Worm (Caenorhabditis elegans) whole organism, L4 larva: ENCODE results near the gene Y57A10A.4.

Source experiments
- F37D6.2 ChIP-seq: sonication (generic microtip); optimal IDR thresholded peaks from 2 replicates; lab custom pipeline; 2016; ENCODE audit warnings: mild to moderate bottlenecking, missing genetic modification characterization, missing compliant biosample characterization
- R02D3.7 ChIP-seq: fragments of 150-350 bp; sonication (generic microtip); optimal IDR thresholded peaks from 3 replicates; lab custom pipeline; 2014; ENCODE audit warnings: missing biosample characterization, missing genetic modification characterization
- T20F7.1 ChIP-seq: fragments of 200-800 bp; sonication (Bioruptor generic); optimal IDR thresholded peaks from 2 replicates; lab custom pipeline; 2018; ENCODE audit warnings: mild to moderate bottlenecking, missing genetic modification characterization, missing compliant biosample characterization
- arid-1 ChIP-seq: fragments of 200-800 bp; sonication (Bioruptor generic); conservative IDR thresholded peaks from 2 replicates; pipeline ENCODE4 v1.3.6; 2022; ENCODE audit warnings: missing genetic modification reagents, missing genetic modification characterization, missing compliant biosample characterization
- ceh-28 ChIP-seq: fragments of 150-350 bp; optimal IDR thresholded peaks from 2 replicates; lab custom pipeline; 2014; ENCODE audit warnings: missing biosample characterization, missing genetic modification reagents, missing genetic modification characterization
- ceh-82 ChIP-seq: sonication (generic microtip); optimal IDR thresholded peaks from 2 replicates; lab custom pipeline; 2017; ENCODE audit warnings: missing biosample characterization, missing genetic modification characterization
- cey-2 ChIP-seq: sonication (generic microtip); optimal IDR thresholded peaks from 3 replicates; lab custom pipeline; 2017; ENCODE audit warnings: missing genetic modification characterization, mild to moderate bottlenecking, missing compliant biosample characterization, antibody characterized with exemption, borderline replicate concordance; ENCODE audit not compliant: insufficient read depth
- daf-16 ChIP-seq, 3 experiments: sonication (generic microtip); optimal IDR thresholded peaks; 2 replicates each; lab custom pipeline; 2016 to 2017; ENCODE audit warnings: missing genetic modification characterization in 3 of 3, missing genetic modification reagents in 3 of 3, mild to moderate bottlenecking in 2 of 3, missing compliant biosample characterization in 2 of 3, missing biosample characterization in 1 of 3, moderate library complexity in 1 of 3
- daf-8 ChIP-seq: fragments of 200-800 bp; sonication (Bioruptor generic); IDR thresholded peaks from 2 replicates; pipeline ENCODE4 v1.3.6; 2022; ENCODE audit warnings: missing genetic modification characterization, missing compliant biosample characterization
- dmd-6 ChIP-seq: fragments of 200-800 bp; sonication (Bioruptor generic); IDR thresholded peaks from 2 replicates; pipeline ENCODE4 v1.3.6; 2022; ENCODE audit warnings: missing genetic modification reagents, missing genetic modification characterization, missing compliant biosample characterization
- dmd-9 ChIP-seq: fragments of 200-800 bp; sonication (Bioruptor generic); IDR thresholded peaks from 2 replicates; pipeline ENCODE4 v1.3.6; 2022; ENCODE audit warnings: missing genetic modification reagents, missing genetic modification characterization, missing compliant biosample characterization
- dpl-1 ChIP-seq: fragments of 150-350 bp; optimal IDR thresholded peaks from 2 replicates; lab custom pipeline; 2014; ENCODE audit warnings: missing biosample characterization, missing genetic modification reagents, missing genetic modification characterization
- dve-1 ChIP-seq: sonication (generic microtip); optimal IDR thresholded peaks from 2 replicates; lab custom pipeline; 2017; ENCODE audit warnings: antibody characterized with exemption, mild to moderate bottlenecking, missing genetic modification characterization, missing compliant biosample characterization; ENCODE audit not compliant: insufficient read depth
- hif-1 ChIP-seq, 2 experiments: sonication (generic microtip); optimal IDR thresholded peaks; 2 replicates each; lab custom pipeline; 2016 to 2017; ENCODE audit warnings: missing compliant biosample characterization in 2 of 2, missing genetic modification characterization in 2 of 2, missing genetic modification reagents in 2 of 2, missing genotype in 2 of 2, mild to moderate bottlenecking in 1 of 2
- hlh-11 ChIP-seq: fragments of 200-800 bp; sonication (Bioruptor generic); optimal IDR thresholded peaks from 2 replicates; lab custom pipeline; 2018; ENCODE audit warnings: mild to moderate bottlenecking, missing genetic modification characterization, missing compliant biosample characterization
- hlh-30 ChIP-seq: sonication (generic microtip); optimal IDR thresholded peaks from 2 replicates; lab custom pipeline; 2017; ENCODE audit warnings: antibody characterized with exemption, mild to moderate bottlenecking, missing genetic modification characterization, missing compliant biosample characterization; ENCODE audit not compliant: insufficient read depth
- lim-7 ChIP-seq: fragments of 200-800 bp; sonication (Bioruptor generic); IDR thresholded peaks from 2 replicates; pipeline ENCODE4 v1.3.6; 2022; ENCODE audit warnings: missing genetic modification characterization, missing compliant biosample characterization
- lin-1 ChIP-seq: fragments of 200-800 bp; sonication (Bioruptor generic); IDR thresholded peaks from 2 replicates; pipeline ENCODE4 v1.3.6; 2022; ENCODE audit warnings: missing genetic modification reagents, missing genetic modification characterization, missing compliant biosample characterization
- lin-29 ChIP-seq: fragments of 200-800 bp; sonication (Bioruptor generic); IDR thresholded peaks from 2 replicates; pipeline ENCODE4 v1.3.6; 2022; ENCODE audit warnings: missing genetic modification reagents, missing genetic modification characterization, missing compliant biosample characterization
- lsy-2 ChIP-seq, 2 experiments: fragments of 150-350 bp in 1 of 2; sonication (generic microtip) in 1 of 2; optimal IDR thresholded peaks; 2 replicates each; lab custom pipeline; 2014 to 2017; ENCODE audit warnings: missing biosample characterization in 2 of 2, missing genetic modification characterization in 2 of 2
- mep-1 ChIP-seq: fragments of 150-350 bp; sonication (generic microtip); optimal IDR thresholded peaks from 3 replicates; lab custom pipeline; 2014; ENCODE audit warnings: missing biosample characterization, missing genetic modification characterization
- mes-2 ChIP-seq: sonication (generic microtip); optimal IDR thresholded peaks from 2 replicates; lab custom pipeline; 2016; ENCODE audit warnings: missing genotype, mild to moderate bottlenecking, missing genetic modification characterization, missing compliant biosample characterization; ENCODE audit not compliant: poor library complexity, severe bottlenecking
- mxl-2 ChIP-seq: fragments of 200-800 bp; sonication (Bioruptor generic); conservative IDR thresholded peaks from 2 replicates; pipeline ENCODE4 v1.3.6; 2022; ENCODE audit warnings: missing genetic modification reagents, missing genetic modification characterization, missing compliant biosample characterization
- nhr-10 ChIP-seq: fragments of 150-350 bp; optimal IDR thresholded peaks from 2 replicates; lab custom pipeline; 2014; ENCODE audit warnings: missing biosample characterization, missing genetic modification characterization
- nhr-102 ChIP-seq: sonication (generic microtip); optimal IDR thresholded peaks from 2 replicates; lab custom pipeline; 2016; ENCODE audit warnings: mild to moderate bottlenecking, missing genetic modification characterization, moderate library complexity, missing compliant biosample characterization
- nhr-28 ChIP-seq: fragments of 150-350 bp; optimal IDR thresholded peaks from 2 replicates; lab custom pipeline; 2014; ENCODE audit warnings: missing biosample characterization, missing genetic modification characterization
- nhr-48 ChIP-seq: sonication (generic microtip); optimal IDR thresholded peaks from 2 replicates; lab custom pipeline; 2016; ENCODE audit warnings: mild to moderate bottlenecking, missing genetic modification characterization, missing compliant biosample characterization
- nhr-6 ChIP-seq: fragments of 150-350 bp; optimal IDR thresholded peaks from 2 replicates; lab custom pipeline; 2014; ENCODE audit warnings: missing biosample characterization, missing genetic modification characterization
- nhr-76 ChIP-seq: fragments of 150-350 bp; optimal IDR thresholded peaks from 2 replicates; lab custom pipeline; 2014; ENCODE audit warnings: missing biosample characterization, missing genetic modification characterization
- nhr-77 ChIP-seq: fragments of 150-350 bp; optimal IDR thresholded peaks from 2 replicates; lab custom pipeline; 2014; ENCODE audit warnings: missing biosample characterization, missing genetic modification characterization
- pha-4 ChIP-seq, 2 experiments: fragments of 150-350 bp in 1 of 2; fragments of 200-800 bp in 1 of 2; sonication (Bioruptor generic) in 1 of 2; IDR thresholded peaks in 1 of 2; optimal IDR thresholded peaks in 1 of 2; 2 replicates each; pipeline versions ENCODE4 v1.3.6 to Lab custom; 2014 to 2022; ENCODE audit warnings: missing genetic modification characterization in 2 of 2, missing genetic modification reagents in 2 of 2, missing biosample characterization in 1 of 2, missing compliant biosample characterization in 1 of 2
- php-3 ChIP-seq: fragments of 200-800 bp; sonication (Bioruptor generic); IDR thresholded peaks from 2 replicates; pipeline ENCODE4 v1.3.6; 2022; ENCODE audit warnings: missing genetic modification reagents, missing genetic modification characterization, missing compliant biosample characterization
- pqm-1 ChIP-seq: sonication (generic microtip); optimal IDR thresholded peaks from 2 replicates; lab custom pipeline; 2017; ENCODE audit warnings: missing biosample characterization, missing genetic modification characterization
- rbr-2 ChIP-seq: sonication (generic microtip); optimal IDR thresholded peaks from 2 replicates; lab custom pipeline; 2016; ENCODE audit warnings: missing genotype, missing genetic modification characterization, missing compliant biosample characterization
- tra-1 ChIP-seq: fragments of 200-800 bp; sonication (Bioruptor generic); IDR thresholded peaks from 2 replicates; pipeline ENCODE4 v1.3.6; 2022; ENCODE audit warnings: missing genetic modification reagents, missing genetic modification characterization, missing compliant biosample characterization
- unc-130 ChIP-seq: sonication (generic microtip); optimal IDR thresholded peaks from 2 replicates; lab custom pipeline; 2016; ENCODE audit warnings: missing genetic modification reagents, missing genetic modification characterization, missing compliant biosample characterization
- zag-1 ChIP-seq: fragments of 150-350 bp; optimal IDR thresholded peaks from 2 replicates; lab custom pipeline; 2014; ENCODE audit warnings: missing biosample characterization, missing genetic modification characterization
- ztf-11 ChIP-seq: fragments of 150-350 bp; optimal IDR thresholded peaks from 2 replicates; lab custom pipeline; 2014; ENCODE audit warnings: missing biosample characterization, missing genetic modification characterization

Gene Y57A10A.4

DNA sequence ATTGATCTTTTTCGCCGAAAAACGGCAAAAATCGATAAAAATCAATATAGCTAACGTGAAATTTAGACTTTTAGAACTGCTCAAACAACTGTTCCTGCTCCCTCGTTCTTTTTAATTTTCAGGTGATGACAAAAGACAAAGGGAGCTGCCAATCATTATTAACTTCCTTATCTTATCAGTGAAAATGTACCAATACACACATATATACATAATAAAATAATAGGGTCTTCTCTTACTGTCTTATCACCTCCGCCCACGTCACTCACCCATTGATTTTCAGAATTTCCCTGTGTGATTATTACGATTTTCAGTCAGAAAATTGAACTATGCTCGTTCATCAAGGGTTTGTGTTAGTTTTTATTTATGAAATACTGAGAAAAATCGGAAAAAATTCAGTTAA lies 34.0 kb downstream of the Y57A10A.4 start, which contains the start of gene Y57A10A.14:
Gene Y57A10A.14 (plus strand): TSS at position 228 of the 400 bp plus-strand sequence.
- TF ChIP-seq T20F7.1 (GFP tag; lab: Kevin White, UChicago) (peak; percentile 63), nhr-76 (peak; percentile 5), php-3 (GFP tag; lab: Robert Waterston, UW) (peak; percentile 62; the same call in 1 of the 2 replicates), cey-2 (tag; lab: Kevin White, UChicago) (no peak), R02D3.7 (tag; lab: Kevin White, UChicago) (no peak), unc-130 (GFP tag; lab: Kevin White, UChicago) (no peak), mep-1 (tag; lab: Kevin White, UChicago) (peak; percentile 6), ceh-28 (tag; lab: Kevin White, UChicago) (peak; percentile 14), rbr-2 (tag; lab: Kevin White, UChicago) (no peak), daf-16 (GFP tag; optimal IDR thresholded peaks at IDR 0.05; lab: Kevin White, UChicago) (no peak), daf-16 (tag; optimal IDR thresholded peaks at IDR 0.05; lab: Kevin White, UChicago) (peak; percentile 81), arid-1 (GFP tag; lab: Robert Waterston, UW) (no peak), lin-1 (GFP tag; lab: Robert Waterston, UW) (peak; percentile 73), pha-4 (GFP tag; IDR thresholded peaks at IDR 0.05; lab: Robert Waterston, UW) (0 out of 2 replicates have a peak, but pooled peaks have one; percentile 21), pha-4 (tag; optimal IDR thresholded peaks at IDR 0.05; lab: Kevin White, UChicago) (no peak), nhr-102 (tag; lab: Kevin White, UChicago) (peak; percentile 55), mxl-2 (GFP tag; lab: Robert Waterston, UW) (no peak), hlh-30 (peak; percentile 5), nhr-77 (peak; percentile 68), lsy-2 (tag; optimal IDR thresholded peaks at IDR 0.05; lab: Kevin White, UChicago) (peak in 1 of 2 experiments; percentile 33), F37D6.2 (tag; lab: Kevin White, UChicago) (no peak), lin-29 (no peak), dve-1 (tag; lab: Kevin White, UChicago) (peak; percentile 82), daf-8 (no peak), nhr-28 (tag; lab: Kevin White, UChicago) (peak; percentile 96), hlh-11 (tag; lab: Kevin White, UChicago) (peak; percentile 82), pqm-1 (tag; lab: Kevin White, UChicago) (peak; percentile 86), ceh-82 (tag; lab: Kevin White, UChicago) (no peak), tra-1 (GFP tag; lab: Robert Waterston, UW) (peak; percentile 83), ztf-11 (tag; lab: Kevin White, UChicago) (no peak), nhr-48 (tag; lab: Kevin White, UChicago) (peak; percentile 29), nhr-6 (tag; lab: Kevin White, UChicago) (peak; percentile 51), dmd-6 (GFP tag; lab: Robert Waterston, UW) (peak; percentile 92), hif-1 (tag; optimal IDR thresholded peaks at IDR 0.05; lab: Kevin White, UChicago) (peak in 1 of 2 experiments; percentile 52)

DNA sequence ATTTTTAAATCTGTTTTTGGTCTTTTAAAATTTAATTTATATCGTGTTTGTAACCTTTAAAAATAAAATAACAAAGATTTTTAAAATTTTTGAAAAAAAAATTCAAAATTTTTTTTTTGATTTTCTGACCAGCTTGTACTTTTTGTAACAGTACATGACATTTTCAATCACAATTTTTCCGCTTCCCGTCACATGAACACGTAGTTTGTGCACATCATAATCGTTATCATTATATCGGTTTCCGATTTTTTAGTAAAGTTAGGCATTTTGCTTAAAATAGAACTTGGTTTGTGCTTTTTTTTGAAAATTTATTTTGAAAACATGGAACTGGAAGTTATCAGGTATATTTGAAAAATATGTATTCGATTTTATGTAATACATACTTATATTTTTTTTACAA lies 35.0 kb downstream of the Y57A10A.4 start:
- TF ChIP-seq lim-7 (GFP tag; lab: Robert Waterston, UW) (no peak), nhr-10 (tag; lab: Kevin White, UChicago) (no peak), pqm-1 (tag; lab: Kevin White, UChicago) (peak; percentile 60), daf-16 (GFP tag; optimal IDR thresholded peaks at IDR 0.05; lab: Kevin White, UChicago) (no peak), daf-16 (tag; optimal IDR thresholded peaks at IDR 0.05; lab: Kevin White, UChicago) (peak; percentile 38), nhr-28 (tag; lab: Kevin White, UChicago) (peak; percentile 84), hlh-11 (tag; lab: Kevin White, UChicago) (peak; percentile 4), dmd-9 (GFP tag; lab: Robert Waterston, UW) (no peak), mes-2 (no peak), tra-1 (GFP tag; lab: Robert Waterston, UW) (no peak), dmd-6 (GFP tag; lab: Robert Waterston, UW) (peak; percentile 22; the same call in 1 of the 2 replicates), dpl-1 (GFP tag; lab: Kevin White, UChicago) (no peak), dve-1 (tag; lab: Kevin White, UChicago) (peak; percentile 12), zag-1 (no peak)
